Worm (Caenorhabditis elegans) whole organism, late embryonic: Measurements from ENCODE around the gene Y26G10.4.

ENCODE experiments used
- ama-1 ChIP-seq: fragments of 150-350 bp; optimal IDR thresholded peaks from 2 replicates; lab custom pipeline; 2014
- ceh-18 ChIP-seq: sonication (generic microtip); optimal IDR thresholded peaks from 2 replicates; lab custom pipeline; 2016; ENCODE audit warnings: missing genetic modification characterization, missing compliant biosample characterization
- ceh-48 ChIP-seq: sonication (generic microtip); optimal IDR thresholded peaks from 2 replicates; lab custom pipeline; 2016; ENCODE audit warnings: missing genetic modification characterization, inconsistent platforms, missing compliant biosample characterization
- ceh-6 ChIP-seq: fragments of 200-800 bp; sonication (Bioruptor generic); optimal IDR thresholded peaks from 2 replicates; lab custom pipeline; 2018; ENCODE audit warnings: mild to moderate bottlenecking, missing genetic modification characterization, missing compliant biosample characterization
- lim-6 ChIP-seq: sonication (generic microtip); optimal IDR thresholded peaks from 2 replicates; lab custom pipeline; 2016; ENCODE audit warnings: missing genetic modification characterization, missing compliant biosample characterization
- pros-1 ChIP-seq: fragments of 150-350 bp; optimal IDR thresholded peaks from 2 replicates; lab custom pipeline; 2014; ENCODE audit warnings: missing biosample characterization, missing genetic modification reagents, missing genetic modification characterization
- rnt-1 ChIP-seq: sonication (generic microtip); optimal IDR thresholded peaks from 2 replicates; lab custom pipeline; 2016; ENCODE audit warnings: missing genetic modification characterization, missing compliant biosample characterization
- unc-55 ChIP-seq: sonication (generic microtip); optimal IDR thresholded peaks from 2 replicates; lab custom pipeline; 2017; ENCODE audit warnings: missing biosample characterization, missing genetic modification reagents, missing genetic modification characterization

- TF ChIP-seq ama-1 (no peak), unc-55 (GFP tag; lab: Kevin White, UChicago) (peak; percentile 75), pros-1 (no peak), rnt-1 (tag; lab: Kevin White, UChicago) (no peak), ceh-18 (tag; lab: Kevin White, UChicago) (peak; percentile 29), ceh-6 (GFP tag; lab: Kevin White, UChicago) (no peak), lim-6 (no peak), ceh-48 (tag; lab: Kevin White, UChicago) (no peak)
Measured at ce11 chrV:17728757-17729156, 29.8 kb upstream of the Y26G10.4 start.
